Fruit fly (Drosophila melanogaster): ENCODE measurements around the gene CG34124.

The CG34124 gene

dm6 chr2L:4997401-4998259 lies 39.4 kb downstream of the CG34124 start (continued):
- peak; percentile 99 for TF ChIP-seq CG11247 (GFP tag; IDR thresholded peaks at IDR 0.05)
- peak; percentile 99 for TF ChIP-seq CG13624 (GFP tag; optimal IDR thresholded peaks at IDR 0.05)
- TF ChIP-seq CG11398 (GFP tag; optimal IDR thresholded peaks at IDR 0.05), result peak; percentile 99
- TF ChIP-seq nerfin-1 (tag; optimal IDR thresholded peaks at IDR 0.05), result peak; percentile 97
- peak; percentile 99 for TF ChIP-seq CHES-1-like (GFP tag; optimal IDR thresholded peaks at IDR 0.05)
- peak; percentile 72 for TF ChIP-seq CTCF (GFP tag; optimal IDR thresholded peaks at IDR 0.05)
- peak; percentile 99 for TF ChIP-seq CG2875 (GFP tag; optimal IDR thresholded peaks at IDR 0.05)
- TF ChIP-seq GATAe (GFP tag; conservative IDR thresholded peaks at IDR 0.05), result peak; percentile 96
- peak; percentile 77 for TF ChIP-seq knrl (GFP tag; IDR thresholded peaks at IDR 0.05; ENCODE audit: partially characterized antibody)
- peak; percentile 96 for TF ChIP-seq CG17385 (GFP tag; optimal IDR thresholded peaks at IDR 0.05)
- TF ChIP-seq fu2 (GFP tag; optimal IDR thresholded peaks at IDR 0.05), result peak; percentile 99
- 0 out of 3 replicates have a peak, but pooled peaks have one; percentile 25 for TF ChIP-seq mld (GFP tag; IDR thresholded peaks at IDR 0.05; ENCODE audit: partially characterized antibody)
- TF ChIP-seq Neu2 (GFP tag; optimal IDR thresholded peaks at IDR 0.05; ENCODE audit: borderline replicate concordance), result peak; percentile 94
- TF ChIP-seq her (GFP tag; optimal IDR thresholded peaks at IDR 0.05), result peak; percentile 97
- no peak for TF ChIP-seq CG2129 (GFP tag; IDR thresholded peaks at IDR 0.05; ENCODE audit: partially characterized antibody)
- TF ChIP-seq Max (GFP tag; optimal IDR thresholded peaks at IDR 0.05), result peak; percentile 99
- TF ChIP-seq CG3726 (GFP tag; IDR thresholded peaks at IDR 0.05), result peak; percentile 99
- peak; percentile 70 for TF ChIP-seq CG7963 (GFP tag; IDR thresholded peaks at IDR 0.05; ENCODE audit: partially characterized antibody)
- peak; percentile 97 for TF ChIP-seq CG17568 (GFP tag; optimal IDR thresholded peaks at IDR 0.05)
- TF ChIP-seq esg (GFP tag; conservative IDR thresholded peaks at IDR 0.05), result peak; percentile 99
- peak; percentile 100 for TF ChIP-seq Med (GFP tag)
- TF ChIP-seq yki (optimal IDR thresholded peaks at IDR 0.05), result peak; percentile 61
- peak; percentile 99 for TF ChIP-seq dpn (GFP tag; optimal IDR thresholded peaks at IDR 0.05)
- TF ChIP-seq CG9797 (GFP tag; optimal IDR thresholded peaks at IDR 0.05), result peak; percentile 67
- TF ChIP-seq CG2889 (GFP tag; IDR thresholded peaks at IDR 0.05), result peak; percentile 99
- TF ChIP-seq CG6813 (GFP tag; optimal IDR thresholded peaks at IDR 0.05), result peak; percentile 99
- TF ChIP-seq CG11093 (GFP tag; IDR thresholded peaks at IDR 0.05), result peak; percentile 99
- peak; percentile 97 for TF ChIP-seq CG12299 (tag; optimal IDR thresholded peaks at IDR 0.05)
- TF ChIP-seq Hmr (GFP tag; optimal IDR thresholded peaks at IDR 0.05), result peak; percentile 98
- peak; percentile 97 for TF ChIP-seq CG31224 (GFP tag; IDR thresholded peaks at IDR 0.05)
- peak; percentile 93 for TF ChIP-seq CG15514 (GFP tag; optimal IDR thresholded peaks at IDR 0.05)
- peak; percentile 98 for TF ChIP-seq CG13123 (GFP tag; optimal IDR thresholded peaks at IDR 0.05)
- TF ChIP-seq stwl (tag; optimal IDR thresholded peaks at IDR 0.05), result peak; percentile 81
- TF ChIP-seq Adf1 (GFP tag; IDR thresholded peaks at IDR 0.05), result peak; percentile 87
- peak; percentile 81; the same call in 1 of the 3 replicates for TF ChIP-seq hb (GFP tag; IDR thresholded peaks at IDR 0.05; ENCODE audit: partially characterized antibody)
- peak; percentile 98 to 99 for TF ChIP-seq Hr51 (GFP tag; optimal IDR thresholded peaks at IDR 0.05)
- peak; percentile 99 for TF ChIP-seq repo (GFP tag; optimal IDR thresholded peaks at IDR 0.05)
- TF ChIP-seq trh (GFP tag; optimal IDR thresholded peaks at IDR 0.05), result peak; percentile 98
- peak; percentile 99 for TF ChIP-seq Camta (GFP tag; optimal IDR thresholded peaks at IDR 0.05)
- TF ChIP-seq phol (tag; optimal IDR thresholded peaks at IDR 0.05), result peak; percentile 99
- TF ChIP-seq Awh (GFP tag; IDR thresholded peaks at IDR 0.05), result peak; percentile 99
- no peak for TF ChIP-seq CG15479 (GFP tag; optimal IDR thresholded peaks at IDR 0.05)
- TF ChIP-seq CG1603 (tag; optimal IDR thresholded peaks at IDR 0.05), result peak; percentile 99
- TF ChIP-seq CG4328 (GFP tag; optimal IDR thresholded peaks at IDR 0.05), result peak; percentile 98
- TF ChIP-seq CG8281 (tag; optimal IDR thresholded peaks at IDR 0.05), result peak; percentile 92
- peak; percentile 99 for TF ChIP-seq ara (GFP tag; IDR thresholded peaks at IDR 0.05)
- peak; percentile 99 for TF ChIP-seq lilli (GFP tag; optimal IDR thresholded peaks at IDR 0.05)
- peak; percentile 99 for TF ChIP-seq zfh2 (GFP tag; optimal IDR thresholded peaks at IDR 0.05)

Data from whole organism, embryonic.